Fruit fly (Drosophila melanogaster) whole organism, embryonic: ENCODE measurements around the gene cav.

Source experiments
- CG10654 ChIP-seq: fragments of 200-800 bp; sonication (Bioruptor generic); optimal IDR thresholded peaks from 2 replicates; lab custom pipeline; 2016; ENCODE audit warnings: missing biosample characterization, missing genetic modification characterization
- CG11560 ChIP-seq: fragments of 200-800 bp; sonication (Bioruptor generic); IDR thresholded peaks from 3 replicates; pipeline ENCODE4 v1.3.6; 2022; ENCODE audit warnings: missing biosample characterization, missing genetic modification characterization
- CG11723 ChIP-seq: fragments of 200-800 bp; sonication (Bioruptor generic); optimal IDR thresholded peaks from 2 replicates; lab custom pipeline; 2017; ENCODE audit warnings: missing biosample characterization, mild to moderate bottlenecking, missing genetic modification characterization
- CG13123 ChIP-seq: fragments of 200-800 bp; sonication (Bioruptor generic); optimal IDR thresholded peaks from 2 replicates; lab custom pipeline; 2016; ENCODE audit warnings: missing biosample characterization, missing genetic modification characterization
- CG14667 ChIP-seq: fragments of 200-800 bp; sonication (Bioruptor generic); IDR thresholded peaks from 2 replicates; pipeline ENCODE4 v1.3.6; 2022; ENCODE audit warnings: missing biosample characterization, missing genetic modification characterization
- CG15269 ChIP-seq: fragments of 200-800 bp; sonication (Bioruptor generic); optimal IDR thresholded peaks from 2 replicates; lab custom pipeline; 2018; ENCODE audit warnings: missing biosample characterization, mild to moderate bottlenecking, missing genetic modification characterization, moderate library complexity
- CG15601 ChIP-seq: fragments of 200-800 bp; sonication (Bioruptor generic); optimal IDR thresholded peaks from 3 replicates; lab custom pipeline; 2019; ENCODE audit warnings: missing biosample characterization, mild to moderate bottlenecking, missing genetic modification characterization, moderate library complexity
- CG17361 ChIP-seq: fragments of 200-800 bp; sonication (Bioruptor generic); IDR thresholded peaks from 3 replicates; pipeline ENCODE4 v1.3.6; 2022; ENCODE audit warnings: missing biosample characterization, missing genetic modification characterization
- CG18476 ChIP-seq: fragments of 200-800 bp; sonication (Bioruptor generic); optimal IDR thresholded peaks from 2 replicates; lab custom pipeline; 2016; ENCODE audit warnings: missing biosample characterization, mild to moderate bottlenecking, missing genetic modification characterization
- CG2116 ChIP-seq: fragments of 200-800 bp; sonication (Bioruptor generic); optimal IDR thresholded peaks from 3 replicates; lab custom pipeline; 2018; ENCODE audit warnings: missing biosample characterization, mild to moderate bottlenecking, missing genetic modification characterization
- CG2678 ChIP-seq: fragments of 200-800 bp; sonication (Bioruptor generic); optimal IDR thresholded peaks from 3 replicates; lab custom pipeline; 2019; ENCODE audit warnings: missing biosample characterization, mild to moderate bottlenecking, missing genetic modification characterization, moderate library complexity
- CG2889 ChIP-seq: fragments of 200-800 bp; sonication (Bioruptor generic); IDR thresholded peaks from 3 replicates; pipeline ENCODE4 v1.3.6; 2022; ENCODE audit warnings: missing biosample characterization, missing genetic modification characterization
- CG30403 ChIP-seq: fragments of 200-800 bp; sonication (Bioruptor generic); optimal IDR thresholded peaks from 3 replicates; lab custom pipeline; 2016; ENCODE audit warnings: missing biosample characterization, missing genetic modification characterization
- CG32767 ChIP-seq: fragments of 200-800 bp; sonication (Bioruptor generic); IDR thresholded peaks from 2 replicates; pipeline ENCODE4 v1.3.6; 2022; ENCODE audit warnings: missing biosample characterization, missing genetic modification characterization
- CG32772 ChIP-seq: fragments of 200-800 bp; sonication (Bioruptor generic); IDR thresholded peaks from 2 replicates; pipeline ENCODE4 v1.3.6; 2022; ENCODE audit warnings: missing biosample characterization, missing genetic modification characterization
- CG3281 ChIP-seq: fragments of 200-800 bp; sonication (Bioruptor generic); optimal IDR thresholded peaks from 3 replicates; lab custom pipeline; 2017; ENCODE audit warnings: missing biosample characterization, mild to moderate bottlenecking, missing genetic modification characterization
- CG34224 ChIP-seq: fragments of 200-800 bp; sonication (Bioruptor generic); IDR thresholded peaks from 3 replicates; pipeline ENCODE4 v1.3.6; 2022; ENCODE audit warnings: missing biosample characterization, missing genetic modification characterization; ENCODE audit not compliant: partially characterized antibody
- CG4424 ChIP-seq: fragments of 200-800 bp; sonication (Bioruptor generic); optimal IDR thresholded peaks from 3 replicates; lab custom pipeline; 2016; ENCODE audit warnings: missing biosample characterization, missing genetic modification characterization
- CG4617 ChIP-seq: fragments of 200-800 bp; sonication (Bioruptor generic); optimal IDR thresholded peaks from 3 replicates; lab custom pipeline; 2016; ENCODE audit warnings: missing biosample characterization, missing genetic modification characterization, borderline replicate concordance
- CG7987 ChIP-seq: fragments of 200-800 bp; sonication (Bioruptor generic); optimal IDR thresholded peaks from 2 replicates; lab custom pipeline; 2018; ENCODE audit warnings: missing biosample characterization, mild to moderate bottlenecking, missing genetic modification characterization, moderate library complexity
- CG9609 ChIP-seq: fragments of 200-800 bp; sonication (Bioruptor generic); optimal IDR thresholded peaks from 3 replicates; lab custom pipeline; 2016; ENCODE audit warnings: missing biosample characterization, missing genetic modification characterization
- Chrac-16 ChIP-seq: fragments of 200-800 bp; sonication (Bioruptor generic); optimal IDR thresholded peaks from 3 replicates; lab custom pipeline; 2016; ENCODE audit warnings: missing biosample characterization, missing genetic modification characterization
- Ets65A ChIP-seq: fragments of 200-800 bp; sonication (Bioruptor generic); peaks from one replicate; lab custom pipeline; 2016; ENCODE audit warnings: missing biosample characterization, missing genetic modification characterization
- Gug ChIP-seq: fragments of 200-800 bp; sonication (Bioruptor generic); IDR thresholded peaks from 4 replicates; pipeline ENCODE4 v1.3.6; 2022; ENCODE audit warnings: missing biosample characterization, missing genetic modification characterization
- HHEX ChIP-seq: fragments of 200-800 bp; sonication (Bioruptor generic); optimal IDR thresholded peaks from 3 replicates; lab custom pipeline; 2017; ENCODE audit warnings: missing biosample characterization, mild to moderate bottlenecking, missing genetic modification characterization, missing genetic modification reagents
- Hr3 ChIP-seq: fragments of 200-800 bp; sonication (Bioruptor generic); optimal IDR thresholded peaks from 3 replicates; lab custom pipeline; 2016; ENCODE audit warnings: missing biosample characterization, missing genetic modification characterization
- Med ChIP-seq: fragments of 200-800 bp; sonication (Bioruptor generic); peaks from one replicate; lab custom pipeline; 2016; ENCODE audit warnings: missing biosample characterization, missing genetic modification characterization, mild to moderate bottlenecking, inconsistent platforms, moderate library complexity
- Neu2 ChIP-seq: fragments of 200-800 bp; sonication (Bioruptor generic); optimal IDR thresholded peaks from 3 replicates; lab custom pipeline; 2016; ENCODE audit warnings: missing biosample characterization, missing genetic modification characterization, borderline replicate concordance
- Ravus ChIP-seq: fragments of 200-800 bp; sonication (Bioruptor generic); IDR thresholded peaks from 2 replicates; pipeline ENCODE4 v1.3.6; 2022; ENCODE audit warnings: missing biosample characterization, missing genetic modification characterization
- Sry-δ ChIP-seq: fragments of 200-800 bp; sonication (Bioruptor generic); optimal IDR thresholded peaks from 2 replicates; lab custom pipeline; 2016; ENCODE audit warnings: missing biosample characterization, missing genetic modification characterization
- Tbp ChIP-seq: fragments of >200 bp; optimal IDR thresholded peaks from 2 replicates; lab custom pipeline; 2018; ENCODE audit warnings: missing biosample characterization, missing genetic modification characterization
- Usf ChIP-seq: fragments of 200-800 bp; sonication (Bioruptor generic); optimal IDR thresholded peaks from 2 replicates; lab custom pipeline; 2017; ENCODE audit warnings: missing genotype, missing biosample characterization, missing genetic modification characterization
- Vsx1 ChIP-seq: fragments of 200-800 bp; sonication (Bioruptor generic); optimal IDR thresholded peaks from 2 replicates; lab custom pipeline; 2017; ENCODE audit warnings: missing biosample characterization, mild to moderate bottlenecking, missing genetic modification characterization, missing genetic modification reagents
- ase ChIP-seq: fragments of 200-800 bp; sonication (Bioruptor generic); IDR thresholded peaks from 3 replicates; pipeline ENCODE4 v1.3.6; 2022; ENCODE audit warnings: missing biosample characterization, missing genetic modification characterization
- br ChIP-seq: fragments of >200 bp; optimal IDR thresholded peaks from 2 replicates; lab custom pipeline; 2017
- crol ChIP-seq: fragments of 200-800 bp; sonication (Bioruptor generic); IDR thresholded peaks from 2 replicates; pipeline ENCODE4 v1.3.6; 2022; ENCODE audit warnings: missing biosample characterization, missing genetic modification characterization
- dysf ChIP-seq: fragments of 200-800 bp; sonication (Bioruptor generic); IDR thresholded peaks from 3 replicates; pipeline ENCODE4 v1.3.6; 2022; ENCODE audit warnings: missing biosample characterization, missing genetic modification characterization
- jing ChIP-seq: fragments of 200-800 bp; sonication (Bioruptor generic); optimal IDR thresholded peaks from 2 replicates; lab custom pipeline; 2018; ENCODE audit warnings: missing biosample characterization, mild to moderate bottlenecking, missing genetic modification characterization
- kah ChIP-seq: fragments of 200-800 bp; sonication (Bioruptor generic); optimal IDR thresholded peaks from 2 replicates; lab custom pipeline; 2018; ENCODE audit warnings: missing biosample characterization, mild to moderate bottlenecking, missing genetic modification characterization
- lab ChIP-seq: fragments of 200-800 bp; sonication (Bioruptor generic); optimal IDR thresholded peaks from 3 replicates; lab custom pipeline; 2017; ENCODE audit warnings: missing biosample characterization, missing genetic modification characterization, mild to moderate bottlenecking, moderate library complexity, missing genetic modification reagents
- luna ChIP-seq: fragments of 200-800 bp; sonication (Bioruptor generic); optimal IDR thresholded peaks from 2 replicates; lab custom pipeline; 2016; ENCODE audit warnings: missing biosample characterization, missing genetic modification characterization
- otp ChIP-seq: fragments of 200-800 bp; sonication (Bioruptor generic); IDR thresholded peaks from 3 replicates; pipeline ENCODE4, ENCODE4 v1.3.6; 2022; ENCODE audit warnings: missing biosample characterization, missing genetic modification characterization
- pan ChIP-seq, 4 experiments: fragments of >200 bp in 3 of 4; fragments of 200-800 bp in 1 of 4; sonication (Bioruptor generic) in 1 of 4; optimal IDR thresholded peaks in 3 of 4; IDR thresholded peaks in 1 of 4; 2 replicates each; pipeline versions ENCODE4 v1.3.6 to Lab custom; 2017 to 2022; ENCODE audit warnings: missing biosample characterization in 2 of 4, missing genetic modification characterization in 2 of 4, mixed read lengths in 1 of 4
- repo ChIP-seq: fragments of 200-800 bp; sonication (Bioruptor generic); optimal IDR thresholded peaks from 2 replicates; lab custom pipeline; 2016; ENCODE audit warnings: missing biosample characterization, missing genetic modification characterization
- salm ChIP-seq: fragments of 200-800 bp; sonication (Bioruptor generic); optimal IDR thresholded peaks from 2 replicates; lab custom pipeline; 2018; ENCODE audit warnings: missing biosample characterization, mild to moderate bottlenecking, missing genetic modification characterization
- sqz ChIP-seq: fragments of 200-800 bp; sonication (Bioruptor generic); optimal IDR thresholded peaks from 3 replicates; lab custom pipeline; 2018; ENCODE audit warnings: missing biosample characterization, mild to moderate bottlenecking, missing genetic modification characterization
- toy ChIP-seq: fragments of 200-800 bp; sonication (Bioruptor generic); IDR thresholded peaks from 2 replicates; pipeline ENCODE4 v1.3.6; 2022; ENCODE audit warnings: missing biosample characterization, missing genetic modification characterization
- wek ChIP-seq: fragments of 200-800 bp; sonication (Bioruptor generic); optimal IDR thresholded peaks from 3 replicates; lab custom pipeline; 2018; ENCODE audit warnings: missing biosample characterization, mild to moderate bottlenecking, missing genetic modification characterization, moderate library complexity
- yki ChIP-seq: fragments of >200 bp; optimal IDR thresholded peaks from 3 replicates; lab custom pipeline; 2018
- z ChIP-seq: fragments of 200-800 bp; sonication (Bioruptor generic); IDR thresholded peaks from 3 replicates; pipeline ENCODE4 v1.3.6; 2022; ENCODE audit warnings: missing biosample characterization, missing genetic modification characterization

cav gene

DNA sequence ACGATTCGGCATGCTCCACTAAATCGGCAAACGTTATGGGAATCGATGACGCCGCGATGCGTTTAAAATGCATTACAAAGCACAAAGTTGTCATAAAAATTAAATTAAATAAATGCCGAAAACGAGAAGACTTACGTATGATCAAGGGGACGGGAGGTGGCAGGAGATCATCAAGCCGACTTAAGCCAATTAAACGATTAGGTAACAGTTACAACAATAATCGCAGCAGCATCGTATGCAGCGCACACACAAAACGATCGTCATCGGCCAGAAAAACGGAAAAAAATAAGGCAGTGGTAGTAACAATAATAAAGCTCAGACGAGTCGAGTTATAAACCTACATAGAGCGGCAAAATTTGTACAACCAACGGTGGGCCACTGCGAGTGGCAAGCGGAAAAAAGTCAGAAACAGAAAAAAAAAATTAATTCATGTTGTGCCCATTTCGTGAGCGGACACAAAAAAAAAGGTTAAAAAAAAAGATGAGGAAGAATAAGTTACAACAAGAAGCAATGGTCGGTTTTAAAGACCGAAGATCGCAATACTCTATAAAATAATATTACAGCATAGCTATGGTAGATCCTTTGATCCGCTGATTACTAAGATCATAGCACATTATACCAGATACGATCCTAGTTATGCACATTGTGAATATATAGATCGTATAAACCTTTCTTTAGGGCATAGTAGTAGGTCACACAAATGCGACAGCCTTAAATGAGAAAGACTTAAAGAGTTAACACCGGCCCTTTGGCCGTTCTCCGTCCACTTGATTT, 14.4 kb upstream of the cav start (continued):
- TF ChIP-seq CG13123 (GFP tag; lab: Kevin White, UChicago) (no peak), CG30403 (GFP tag; lab: Kevin White, UChicago) (peak; percentile 31), CG18476 (no peak), CG2889 (GFP tag; lab: Robert Waterston, UW) (no peak; the same call in 2 of the 3 replicates), Sry-δ (GFP tag; lab: Kevin White, UChicago) (no peak), repo (GFP tag; lab: Kevin White, UChicago) (no peak), br (lab: Kevin White, UChicago) (no peak), Chrac-16 (GFP tag; lab: Kevin White, UChicago) (peak; percentile 4), CG15269 (tag; lab: Kevin White, UChicago) (peak; percentile 54), jing (GFP tag; lab: Kevin White, UChicago) (peak; percentile 17), Tbp (GFP tag; lab: Kevin White, UChicago) (no peak), HHEX (peak; percentile 21), CG15601 (tag; lab: Kevin White, UChicago) (peak; percentile 52), Usf (GFP tag; lab: Kevin White, UChicago) (no peak), CG4424 (GFP tag; lab: Kevin White, UChicago) (no peak), CG32767 (no peak), kah (GFP tag; lab: Kevin White, UChicago) (peak; percentile 35), lab (GFP tag; lab: Kevin White, UChicago) (peak; percentile 53), CG2678 (tag; lab: Kevin White, UChicago) (peak; percentile 65), salm (tag; lab: Kevin White, UChicago) (peak; percentile 23), CG2116 (GFP tag; lab: Kevin White, UChicago) (no peak), CG32772 (GFP tag; lab: Robert Waterston, UW) (peak; percentile 49; the same call in 1 of the 2 replicates), luna (GFP tag; lab: Kevin White, UChicago) (no peak), Vsx1 (GFP tag; lab: Kevin White, UChicago) (no peak), toy (GFP tag; lab: Robert Waterston, UW) (no peak), pan (optimal IDR thresholded peaks at IDR 0.05; lab: Kevin White, UChicago) (no peak), pan (GFP tag; optimal IDR thresholded peaks at IDR 0.05 in 1 of 2, IDR thresholded peaks at IDR 0.05 in 1 of 2) (peak in 1 of 2 experiments; percentile 51), CG14667 (GFP tag; lab: Robert Waterston, UW) (no peak), Gug (GFP tag; lab: Robert Waterston, UW) (no peak), yki (lab: Kevin White, UChicago) (no peak), otp (GFP tag; lab: Robert Waterston, UW) (no peak), CG4617 (no peak), sqz (GFP tag; lab: Kevin White, UChicago) (peak; percentile 90), Hr3 (GFP tag; lab: Kevin White, UChicago) (peak; percentile 35), CG11560 (tag; lab: Robert Waterston, UW) (no peak), ase (GFP tag; lab: Robert Waterston, UW) (peak; percentile 47; the same call in 1 of the 3 replicates), CG3281 (GFP tag; lab: Kevin White, UChicago) (no peak), Ravus (GFP tag; lab: Robert Waterston, UW) (no peak), CG7987 (GFP tag; lab: Kevin White, UChicago) (no peak), CG17361 (GFP tag; lab: Robert Waterston, UW) (0 out of 3 replicates have a peak, but pooled peaks have one; percentile 42), CG10654 (GFP tag; lab: Kevin White, UChicago) (peak; percentile 26), wek (GFP tag; lab: Kevin White, UChicago) (peak; percentile 36), CG11723 (GFP tag; lab: Kevin White, UChicago) (peak; percentile 16), crol (GFP tag; lab: Robert Waterston, UW) (no peak), Med (peak; percentile 81), Neu2 (GFP tag; lab: Kevin White, UChicago) (no peak), CG34224 (no peak), CG9609 (GFP tag; lab: Kevin White, UChicago) (no peak), z (GFP tag; lab: Robert Waterston, UW) (no peak), dysf (GFP tag; lab: Robert Waterston, UW) (peak; percentile 70), Ets65A (GFP tag; lab: Kevin White, UChicago) (peak; percentile 92)
